Fruit fly (Drosophila melanogaster): ENCODE measurements around the gene brwl.

Gene brwl

DNA sequence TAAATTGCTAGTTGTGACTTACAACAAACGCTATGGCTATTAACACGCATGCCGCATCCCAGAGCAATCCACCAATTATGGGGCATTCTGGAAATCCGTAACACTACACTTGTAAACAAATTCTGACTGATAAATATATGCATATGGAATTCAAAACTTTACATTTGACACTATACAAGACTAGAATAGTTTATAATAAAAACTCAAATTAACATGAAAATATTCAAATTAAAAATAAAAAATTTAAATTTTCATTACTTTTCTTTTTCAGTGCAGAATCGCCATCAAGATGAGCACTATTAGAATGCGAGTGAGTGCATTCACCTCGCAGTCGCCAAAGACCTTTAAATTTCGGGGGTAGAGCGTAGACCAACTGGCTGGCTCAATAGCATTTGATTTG is 17.3 kb downstream of the brwl start (continued):
- TF ChIP-seq amos (GFP tag; IDR thresholded peaks at IDR 0.05; ENCODE audit: partially characterized antibody) (no peak), Gug (GFP tag; IDR thresholded peaks at IDR 0.05) (no peak), corto (GFP tag; optimal IDR thresholded peaks at IDR 0.05) (no peak), otp (GFP tag; IDR thresholded peaks at IDR 0.05) (no peak), Hr78 (GFP tag; optimal IDR thresholded peaks at IDR 0.05) (no peak), kni (GFP tag; optimal IDR thresholded peaks at IDR 0.05) (no peak), CG8089 (GFP tag; optimal IDR thresholded peaks at IDR 0.05) (no peak), dmrt11E (tag; optimal IDR thresholded peaks at IDR 0.05) (peak; percentile 67), Atf6 (GFP tag; IDR thresholded peaks at IDR 0.05) (no peak), Opbp (GFP tag; IDR thresholded peaks at IDR 0.05; ENCODE audit: partially characterized antibody) (no peak), CG6765 (GFP tag; optimal IDR thresholded peaks at IDR 0.05) (no peak), gt (GFP tag; IDR thresholded peaks at IDR 0.05) (no peak), Myb (GFP tag; optimal IDR thresholded peaks at IDR 0.05) (no peak), twi (tag; optimal IDR thresholded peaks at IDR 0.05) (peak; percentile 10), CG1832 (GFP tag; optimal IDR thresholded peaks at IDR 0.05) (no peak), Adf1 (GFP tag; IDR thresholded peaks at IDR 0.05) (no peak), CG9817 (tag; optimal IDR thresholded peaks at IDR 0.05) (no peak), Dek (tag; optimal IDR thresholded peaks at IDR 0.05) (no peak), CG10147 (GFP tag; optimal IDR thresholded peaks at IDR 0.05) (no peak), Ets65A (GFP tag) (no peak), CG4617 (GFP tag; optimal IDR thresholded peaks at IDR 0.05; ENCODE audit: borderline replicate concordance) (no peak), CG18619 (GFP tag; optimal IDR thresholded peaks at IDR 0.05) (no peak), sim (GFP tag; IDR thresholded peaks at IDR 0.05) (no peak), Usf (GFP tag; optimal IDR thresholded peaks at IDR 0.05) (no peak), lmd (GFP tag; IDR thresholded peaks at IDR 0.05) (no peak), Mes4 (GFP tag; optimal IDR thresholded peaks at IDR 0.05) (no peak), hb (GFP tag; IDR thresholded peaks at IDR 0.05; ENCODE audit: partially characterized antibody) (no peak), CG16863 (GFP tag; optimal IDR thresholded peaks at IDR 0.05) (no peak), CG7556 (GFP tag; optimal IDR thresholded peaks at IDR 0.05) (peak; percentile 15), TFAM (GFP tag; optimal IDR thresholded peaks at IDR 0.05) (no peak), CG8359 (GFP tag; optimal IDR thresholded peaks at IDR 0.05; ENCODE audit: borderline replicate concordance) (no peak), cwo (GFP tag; optimal IDR thresholded peaks at IDR 0.05) (no peak), CG15011 (GFP tag; optimal IDR thresholded peaks at IDR 0.05) (no peak), CG14710 (tag; optimal IDR thresholded peaks at IDR 0.05) (peak; percentile 71), org-1 (GFP tag; optimal IDR thresholded peaks at IDR 0.05) (no peak), CG12659 (GFP tag; optimal IDR thresholded peaks at IDR 0.05) (no peak), sd (tag; optimal IDR thresholded peaks at IDR 0.05) (no peak), Dbx (GFP tag; IDR thresholded peaks at IDR 0.05) (no peak), pzg (GFP tag; optimal IDR thresholded peaks at IDR 0.05) (no peak), aop (GFP tag; IDR thresholded peaks at IDR 0.05) (no peak), Jarid2 (GFP tag; optimal IDR thresholded peaks at IDR 0.05) (no peak), CG6175 (GFP tag; IDR thresholded peaks at IDR 0.05) (no peak), B-H1 (GFP tag; IDR thresholded peaks at IDR 0.05) (no peak), ase (GFP tag; IDR thresholded peaks at IDR 0.05) (no peak), CG9437 (GFP tag; optimal IDR thresholded peaks at IDR 0.05) (no peak), CG2120 (GFP tag; optimal IDR thresholded peaks at IDR 0.05) (no peak), Mrtf (GFP tag; IDR thresholded peaks at IDR 0.05) (no peak), Six4 (GFP tag; optimal IDR thresholded peaks at IDR 0.05) (no peak), CG16779 (GFP tag; IDR thresholded peaks at IDR 0.05) (no peak), CG1602 (GFP tag; optimal IDR thresholded peaks at IDR 0.05) (no peak), CG6791 (GFP tag; IDR thresholded peaks at IDR 0.05; ENCODE audit: partially characterized antibody) (no peak)
